Worm (Caenorhabditis elegans): Measurements from ENCODE around the gene ssp-35.

Gene ssp-35

DNA sequence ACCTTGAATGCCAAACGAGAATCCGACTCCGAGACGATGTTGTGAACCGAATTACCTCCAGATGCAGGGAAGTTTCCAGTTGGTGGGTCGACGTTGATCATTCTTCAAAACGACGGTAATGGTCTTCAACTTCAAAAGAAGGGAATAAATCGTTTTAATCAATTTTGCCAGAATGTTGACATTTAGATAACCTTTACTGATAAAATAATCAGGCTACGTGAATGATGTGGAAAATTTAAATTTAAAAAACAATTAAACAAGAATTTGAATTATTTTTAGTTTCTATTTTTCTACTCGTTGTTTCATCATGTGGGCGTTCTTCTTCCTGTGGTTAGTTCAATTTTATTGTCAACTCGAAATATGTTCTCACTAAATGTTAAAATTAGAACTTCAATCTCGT is at the start of gene ssp-35:
ssp-35 (minus strand) TSS at position 101 of the 400 bp plus-strand sequence.
- TF ChIP-seq efl-1 (optimal IDR thresholded peaks at IDR 0.05), result no peak
- peak in 1 of 2 experiments; percentile 48 for TF ChIP-seq efl-1 (GFP tag; optimal IDR thresholded peaks at IDR 0.05 in 1 of 2)
- TF ChIP-seq skn-1 (tag; optimal IDR thresholded peaks at IDR 0.05), result no peak

DNA sequence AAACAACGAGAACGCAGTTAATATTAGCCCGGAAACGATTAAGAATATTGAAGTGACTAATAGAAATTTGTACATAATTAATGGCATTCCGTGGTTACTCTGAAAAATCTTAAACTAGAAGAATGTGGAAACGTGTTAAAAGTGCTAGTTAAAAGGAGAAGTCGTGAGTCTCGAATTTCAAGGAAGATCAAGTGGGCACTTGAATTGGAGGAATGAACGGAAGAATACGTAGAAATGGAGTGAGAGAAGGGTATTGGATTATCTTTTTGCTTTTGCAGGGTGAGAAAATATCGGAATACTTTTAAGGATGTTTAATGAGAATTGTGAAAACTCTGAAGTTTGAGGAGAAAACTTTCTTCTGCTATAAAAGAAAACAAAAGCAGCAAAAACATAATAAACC is 46.6 kb upstream of the ssp-35 start, which contains the start of gene hpo-30:
hpo-30 (minus strand) TSS at position 101 of the 400 bp plus-strand sequence.
- TF ChIP-seq jun-1 (tag; optimal IDR thresholded peaks at IDR 0.05) (no peak), efl-1 (optimal IDR thresholded peaks at IDR 0.05) (no peak), efl-1 (GFP tag; optimal IDR thresholded peaks at IDR 0.05 in 1 of 2) (no peak), mab-9 (GFP tag; IDR thresholded peaks at IDR 0.05) (no peak), C16A3.4 (tag; optimal IDR thresholded peaks at IDR 0.05) (no peak), ztf-11 (tag; optimal IDR thresholded peaks at IDR 0.05) (no peak), unc-30 (tag; optimal IDR thresholded peaks at IDR 0.05) (no peak), lin-39 (tag; optimal IDR thresholded peaks at IDR 0.05) (no peak), mef-2 (tag; optimal IDR thresholded peaks at IDR 0.05) (no peak), unc-86 (tag; optimal IDR thresholded peaks at IDR 0.05) (no peak), nhr-12 (tag; optimal IDR thresholded peaks at IDR 0.05) (no peak), nhr-237 (tag; optimal IDR thresholded peaks at IDR 0.05) (no peak), unc-98 (GFP tag; IDR thresholded peaks at IDR 0.05) (no peak), ceh-88 (GFP tag; IDR thresholded peaks at IDR 0.05) (no peak), dpl-1 (GFP tag; optimal IDR thresholded peaks at IDR 0.05) (no peak), aly-2 (tag; optimal IDR thresholded peaks at IDR 0.05) (no peak)

- TF ChIP-seq aly-2 (tag; optimal IDR thresholded peaks at IDR 0.05) (peak; percentile 69), unc-30 (tag; optimal IDR thresholded peaks at IDR 0.05) (no peak), nhr-237 (tag; optimal IDR thresholded peaks at IDR 0.05) (no peak), lsy-2 (tag; optimal IDR thresholded peaks at IDR 0.05) (peak in 1 of 2 experiments; percentile 15)
Observed at ce11 chrV:12307011-12307540, 43.5 kb upstream of the ssp-35 start, which contains the start of gene srg-45. Gene srg-45 (plus strand): TSS chrV:12307490.

DNA sequence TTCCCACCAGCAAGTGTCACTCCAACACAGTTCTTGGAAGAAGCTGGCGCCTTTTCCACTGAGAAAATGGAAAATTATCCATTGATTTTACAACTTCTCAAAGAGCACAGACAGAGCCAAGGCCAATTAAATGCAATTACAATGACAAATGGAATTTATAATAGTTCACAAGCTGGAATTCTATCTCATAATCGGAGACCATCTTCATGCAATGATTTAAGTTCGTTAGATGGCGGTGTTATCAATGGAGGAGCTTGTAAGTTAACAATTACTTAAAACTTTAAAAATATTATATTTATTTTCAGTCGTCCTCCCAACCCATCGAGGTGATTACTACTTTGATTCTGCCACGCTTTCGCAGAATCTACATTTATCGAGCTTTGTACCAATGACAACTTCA is 42.1 kb upstream of the ssp-35 start:
- no peak for TF ChIP-seq efl-1 (optimal IDR thresholded peaks at IDR 0.05)
- peak in 1 of 2 experiments; percentile 94 for TF ChIP-seq efl-1 (GFP tag; optimal IDR thresholded peaks at IDR 0.05 in 1 of 2)
- no peak for TF ChIP-seq nhr-12 (tag; optimal IDR thresholded peaks at IDR 0.05)

DNA sequence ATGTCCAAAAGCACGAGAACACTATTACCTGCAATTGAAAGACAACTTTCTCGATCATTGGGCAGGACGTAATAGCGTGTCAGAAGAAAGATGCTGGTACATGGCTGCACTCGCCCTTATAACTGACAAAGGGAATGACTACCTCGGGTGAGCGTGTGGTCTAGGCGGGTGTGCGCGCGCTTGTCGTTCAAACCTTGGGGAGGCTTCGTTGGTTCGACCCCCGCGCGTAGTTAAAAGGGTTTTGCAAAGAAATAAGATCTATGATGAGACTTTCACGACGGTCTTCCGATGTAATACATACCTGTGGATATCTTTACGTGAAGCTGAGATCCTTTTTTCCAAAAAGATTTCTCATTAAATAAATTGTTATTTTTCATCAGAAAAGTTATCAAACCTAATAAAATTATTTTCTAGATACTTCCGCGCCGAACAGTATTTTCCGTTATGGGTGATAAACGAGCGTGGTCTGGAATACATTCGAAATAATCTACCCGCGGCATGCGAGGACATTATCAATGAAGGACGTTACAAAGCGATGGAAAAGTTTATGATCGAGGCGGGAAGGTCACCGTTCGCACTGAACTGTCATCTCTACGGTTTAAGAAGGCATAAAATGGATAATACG is 39.9 kb upstream of the ssp-35 start:
- TF ChIP-seq hlh-4 (tag; optimal IDR thresholded peaks at IDR 0.05) (no peak), unc-98 (GFP tag; IDR thresholded peaks at IDR 0.05) (peak; percentile 74), pax-3 (tag; optimal IDR thresholded peaks at IDR 0.05) (peak; percentile 93), ceh-82 (tag; optimal IDR thresholded peaks at IDR 0.05) (peak; percentile 69 to 88 (median 84)), tbx-2 (tag; optimal IDR thresholded peaks at IDR 0.05) (peak; percentile 82), unc-130 (tag; optimal IDR thresholded peaks at IDR 0.05) (peak; percentile 65), lir-3 (tag; optimal IDR thresholded peaks at IDR 0.05; ENCODE audit: poor library complexity) (peak; percentile 10), grh-1 (GFP tag; IDR thresholded peaks at IDR 0.05) (peak; percentile 74), mef-2 (tag; optimal IDR thresholded peaks at IDR 0.05) (no peak), unc-30 (tag; optimal IDR thresholded peaks at IDR 0.05) (no peak), nhr-47 (tag; optimal IDR thresholded peaks at IDR 0.05) (peak; percentile 93), hpl-2 (GFP tag; optimal IDR thresholded peaks at IDR 0.05) (peak; percentile 26), efl-3 (GFP tag; optimal IDR thresholded peaks at IDR 0.05) (peak; percentile 84), nhr-71 (tag; optimal IDR thresholded peaks at IDR 0.05) (peak; percentile 88), lsy-2 (tag; optimal IDR thresholded peaks at IDR 0.05) (peak; percentile 73 to 77), ets-5 (GFP tag; IDR thresholded peaks at IDR 0.05) (no peak), ztf-4 (tag; optimal IDR thresholded peaks at IDR 0.05) (peak; percentile 84), vab-15 (tag; optimal IDR thresholded peaks at IDR 0.05) (peak; percentile 36), lin-14 (GFP tag; optimal IDR thresholded peaks at IDR 0.05) (peak; percentile 76), ceh-8 (GFP tag; optimal IDR thresholded peaks at IDR 0.05) (peak; percentile 60), fkh-10 (GFP tag; optimal IDR thresholded peaks at IDR 0.05) (peak; percentile 56), fos-1 (tag; optimal IDR thresholded peaks at IDR 0.05) (peak; percentile 68), hlh-17 (GFP tag; optimal IDR thresholded peaks at IDR 0.05; ENCODE audit: borderline replicate concordance) (no peak), unc-86 (tag; optimal IDR thresholded peaks at IDR 0.05) (peak; percentile 77), elt-2 (tag; optimal IDR thresholded peaks at IDR 0.05) (peak; percentile 76), xbp-1 (tag; optimal IDR thresholded peaks at IDR 0.05) (peak; percentile 72), elt-3 (tag; optimal IDR thresholded peaks at IDR 0.05) (peak in 3 of 6 experiments; percentile 36 to 61 (median 37)), nhr-28 (tag; optimal IDR thresholded peaks at IDR 0.05) (no peak), ceh-90 (tag; optimal IDR thresholded peaks at IDR 0.05) (peak; percentile 23)

All from whole organism, L1 larva.